Worm (Caenorhabditis elegans) whole organism, L2 larva: ENCODE measurements around the gene anoh-2.
A peak's percentile ranks its signal among the peaks of the same experiment; 100 is the strongest.

Experiments
- C34F6.9 ChIP-seq: fragments of 150-350 bp; optimal IDR thresholded peaks from 2 replicates; lab custom pipeline; 2014; ENCODE audit warnings: missing biosample characterization, missing genetic modification characterization
- Y55F3AM.14 ChIP-seq: fragments of 200-800 bp; sonication (Bioruptor generic); optimal IDR thresholded peaks from 2 replicates; lab custom pipeline; 2018; ENCODE audit warnings: mild to moderate bottlenecking, missing genetic modification characterization, missing compliant biosample characterization
- ZK546.5 ChIP-seq: sonication (generic microtip); optimal IDR thresholded peaks from 2 replicates; lab custom pipeline; 2017; ENCODE audit warnings: missing biosample characterization, missing genetic modification characterization
- alr-1 ChIP-seq: fragments of 150-350 bp; optimal IDR thresholded peaks from 2 replicates; lab custom pipeline; 2014; ENCODE audit warnings: missing biosample characterization, missing genetic modification characterization
- aly-2 ChIP-seq: fragments of 150-350 bp; optimal IDR thresholded peaks from 2 replicates; lab custom pipeline; 2014; ENCODE audit warnings: missing biosample characterization, missing genetic modification characterization
- ama-1 ChIP-seq: fragments of 150-350 bp; optimal IDR thresholded peaks from 2 replicates; lab custom pipeline; 2018; ENCODE audit warnings: inconsistent platforms
- blmp-1 ChIP-seq: sonication (generic microtip); optimal IDR thresholded peaks from 2 replicates; lab custom pipeline; 2017; ENCODE audit warnings: missing genetic modification characterization, mild to moderate bottlenecking, missing compliant biosample characterization, antibody characterized with exemption, moderate library complexity; ENCODE audit not compliant: insufficient read depth
- ceh-16 ChIP-seq: fragments of 150-350 bp; optimal IDR thresholded peaks from 2 replicates; lab custom pipeline; 2014; ENCODE audit warnings: missing biosample characterization, missing genetic modification characterization
- ceh-82 ChIP-seq: fragments of 150-350 bp; optimal IDR thresholded peaks from 2 replicates; lab custom pipeline; 2014; ENCODE audit warnings: missing biosample characterization, missing genetic modification characterization
- dmd-4 ChIP-seq: sonication (generic microtip); optimal IDR thresholded peaks from 2 replicates; lab custom pipeline; 2017; ENCODE audit warnings: missing biosample characterization, missing genetic modification characterization
- egl-27 ChIP-seq: sonication (generic microtip); optimal IDR thresholded peaks from 3 replicates; lab custom pipeline; 2017; ENCODE audit warnings: missing biosample characterization, missing genetic modification reagents, missing genetic modification characterization
- elt-1 ChIP-seq: fragments of 150-350 bp; optimal IDR thresholded peaks from 2 replicates; lab custom pipeline; 2014; ENCODE audit warnings: missing biosample characterization, missing genetic modification characterization
- fos-1 ChIP-seq: fragments of 150-350 bp; optimal IDR thresholded peaks from 2 replicates; lab custom pipeline; 2014; ENCODE audit warnings: missing biosample characterization, missing genetic modification characterization
- gmeb-1 ChIP-seq: fragments of 150-350 bp; optimal IDR thresholded peaks from 2 replicates; lab custom pipeline; 2014; ENCODE audit warnings: missing biosample characterization, missing genetic modification characterization
- lin-11 ChIP-seq: fragments of 150-350 bp; sonication (generic microtip); optimal IDR thresholded peaks from 2 replicates; lab custom pipeline; 2014; ENCODE audit warnings: missing biosample characterization, missing genetic modification characterization, inconsistent platforms, mixed read lengths
- lin-13 ChIP-seq: fragments of 150-350 bp; optimal IDR thresholded peaks from 2 replicates; lab custom pipeline; 2014; ENCODE audit warnings: missing biosample characterization, missing genetic modification reagents, missing genetic modification characterization
- lin-39 ChIP-seq: fragments of 150-350 bp; optimal IDR thresholded peaks from 2 replicates; lab custom pipeline; 2014; ENCODE audit warnings: missing biosample characterization, missing genetic modification reagents, missing genetic modification characterization
- lsy-2 ChIP-seq, 2 experiments: fragments of 150-350 bp in 1 of 2; sonication (generic microtip) in 1 of 2; optimal IDR thresholded peaks; 2 replicates each; lab custom pipeline; 2014 to 2017; ENCODE audit warnings: missing biosample characterization in 2 of 2, missing genetic modification characterization in 2 of 2
- mab-5 ChIP-seq: fragments of 150-350 bp; optimal IDR thresholded peaks from 2 replicates; lab custom pipeline; 2014; ENCODE audit warnings: missing biosample characterization, missing genetic modification characterization
- mbf-1 ChIP-seq: sonication (generic microtip); optimal IDR thresholded peaks from 2 replicates; lab custom pipeline; 2017; ENCODE audit warnings: missing biosample characterization, missing genetic modification characterization
- mdl-1 ChIP-seq, 2 experiments: fragments of 150-350 bp in 1 of 2; sonication (generic microtip) in 1 of 2; optimal IDR thresholded peaks; 2 replicates each; lab custom pipeline; 2017; ENCODE audit warnings: missing biosample characterization in 2 of 2, missing genetic modification characterization in 2 of 2
- nhr-10 ChIP-seq: sonication (generic microtip); optimal IDR thresholded peaks from 2 replicates; lab custom pipeline; 2017; ENCODE audit warnings: missing biosample characterization, missing genetic modification characterization
- nhr-11 ChIP-seq: fragments of 150-350 bp; optimal IDR thresholded peaks from 2 replicates; lab custom pipeline; 2014; ENCODE audit warnings: missing biosample characterization, missing genetic modification characterization
- nhr-12 ChIP-seq: fragments of 150-350 bp; optimal IDR thresholded peaks from 2 replicates; lab custom pipeline; 2014; ENCODE audit warnings: missing biosample characterization, missing genetic modification characterization
- nhr-129 ChIP-seq: fragments of 150-350 bp; optimal IDR thresholded peaks from 2 replicates; lab custom pipeline; 2014; ENCODE audit warnings: missing biosample characterization, missing genetic modification characterization
- nhr-237 ChIP-seq: fragments of 150-350 bp; optimal IDR thresholded peaks from 2 replicates; lab custom pipeline; 2014; ENCODE audit warnings: missing biosample characterization, missing genetic modification characterization
- nhr-25 ChIP-seq: fragments of 150-350 bp; sonication (generic microtip); optimal IDR thresholded peaks from 3 replicates; lab custom pipeline; 2014; ENCODE audit warnings: missing biosample characterization, missing genetic modification characterization
- nhr-77 ChIP-seq: fragments of 150-350 bp; optimal IDR thresholded peaks from 2 replicates; lab custom pipeline; 2014; ENCODE audit warnings: missing biosample characterization, missing genetic modification characterization
- skn-1 ChIP-seq: sonication (generic microtip); optimal IDR thresholded peaks from 2 replicates; lab custom pipeline; 2017; ENCODE audit warnings: missing biosample characterization, missing genetic modification characterization
- snpc-4 ChIP-seq: fragments of 150-350 bp; optimal IDR thresholded peaks from 2 replicates; lab custom pipeline; 2014; ENCODE audit warnings: missing biosample characterization, missing genetic modification characterization
- unc-39 ChIP-seq: fragments of 150-350 bp; optimal IDR thresholded peaks from 2 replicates; lab custom pipeline; 2014; ENCODE audit warnings: missing biosample characterization, missing genetic modification characterization
- unc-55 ChIP-seq: fragments of 150-350 bp; sonication (generic microtip); optimal IDR thresholded peaks from 3 replicates; lab custom pipeline; 2014; ENCODE audit warnings: missing biosample characterization, missing genetic modification reagents, missing genetic modification characterization
- unc-62 ChIP-seq: fragments of 150-350 bp; optimal IDR thresholded peaks from 2 replicates; lab custom pipeline; 2014; ENCODE audit warnings: missing biosample characterization, missing genetic modification reagents, missing genetic modification characterization
- zag-1 ChIP-seq: fragments of 150-350 bp; optimal IDR thresholded peaks from 2 replicates; lab custom pipeline; 2014; ENCODE audit warnings: missing biosample characterization, missing genetic modification characterization
- ztf-11 ChIP-seq: sonication (generic microtip); optimal IDR thresholded peaks from 2 replicates; lab custom pipeline; 2017; ENCODE audit warnings: missing biosample characterization, missing genetic modification characterization

Gene anoh-2

DNA sequence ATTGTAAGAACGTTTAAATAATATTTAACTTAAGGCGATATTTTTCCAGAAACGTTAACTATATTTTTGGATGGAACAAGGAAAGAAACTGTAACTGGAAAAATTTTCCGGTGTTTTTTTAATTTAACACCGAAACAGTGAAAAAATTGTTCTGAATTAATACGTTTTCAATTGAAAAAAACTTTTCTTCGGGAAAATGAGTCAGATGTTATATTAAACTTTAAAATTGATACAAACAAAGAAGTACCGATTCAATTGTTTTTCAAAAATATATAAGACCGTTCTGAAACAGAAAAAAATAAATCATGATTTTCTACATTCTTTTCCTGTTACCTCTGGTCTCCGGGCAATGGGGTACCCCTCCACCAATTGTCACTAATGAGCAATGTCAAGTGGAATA is 23.3 kb upstream of the anoh-2 start, which contains the start of gene ule-2:
Gene ule-2, plus strand, starts transcription at position 301 of the 400 bp plus-strand sequence.
- no peak for TF ChIP-seq mab-5 (tag; lab: Kevin White, UChicago)
- TF ChIP-seq nhr-25 (tag; lab: Kevin White, UChicago): no peak
- no peak for TF ChIP-seq skn-1 (tag; lab: Kevin White, UChicago)
- no peak for TF ChIP-seq lin-39
- no peak for TF ChIP-seq lin-11 (tag; lab: Kevin White, UChicago)
- TF ChIP-seq lsy-2 (tag; optimal IDR thresholded peaks at IDR 0.05; lab: Kevin White, UChicago): no peak
- no peak for TF ChIP-seq nhr-237 (tag; lab: Kevin White, UChicago)
- TF ChIP-seq gmeb-1: no peak
- TF ChIP-seq mbf-1 (tag; lab: Kevin White, UChicago): no peak
- TF ChIP-seq snpc-4: no peak
- TF ChIP-seq C34F6.9 (tag; lab: Kevin White, UChicago): no peak
- TF ChIP-seq lin-13: no peak
- TF ChIP-seq blmp-1 (tag; lab: Kevin White, UChicago): no peak
- TF ChIP-seq Y55F3AM.14: no peak

DNA sequence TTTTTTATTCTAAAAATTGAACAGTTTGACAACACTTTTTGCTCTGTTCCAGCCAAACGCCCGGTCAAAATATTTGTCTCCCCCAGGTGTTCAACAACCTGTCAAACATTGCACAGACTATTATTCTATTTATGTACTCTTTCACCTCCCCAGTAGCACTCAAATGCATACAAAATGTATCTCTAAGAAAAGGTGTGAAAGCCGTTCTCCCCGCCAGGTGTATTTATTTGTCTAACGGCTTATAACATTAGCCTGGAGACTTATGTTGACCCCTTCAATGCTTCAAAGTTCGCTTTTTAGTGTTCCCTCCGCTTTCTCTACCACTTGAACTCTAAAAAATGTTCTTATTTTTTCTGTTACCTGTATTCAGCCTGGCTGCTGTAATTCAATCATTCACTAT is 20.7 kb upstream of the anoh-2 start, which contains the start of gene srlf-27:
Gene srlf-27, plus strand, starts transcription at position 301 of the 400 bp plus-strand sequence.
- no peak for TF ChIP-seq nhr-77 (tag; lab: Kevin White, UChicago)
- TF ChIP-seq unc-39 (tag; lab: Kevin White, UChicago): no peak
- no peak for TF ChIP-seq mdl-1 (tag; optimal IDR thresholded peaks at IDR 0.05; lab: Kevin White, UChicago)
- TF ChIP-seq unc-55: no peak
- TF ChIP-seq unc-62 (GFP tag; lab: Kevin White, UChicago): no peak
- no peak for TF ChIP-seq nhr-11 (tag; lab: Kevin White, UChicago)
- TF ChIP-seq nhr-237 (tag; lab: Kevin White, UChicago): no peak
- TF ChIP-seq nhr-10 (tag; lab: Kevin White, UChicago): no peak
- no peak for TF ChIP-seq lin-39
- TF ChIP-seq blmp-1 (tag; lab: Kevin White, UChicago): no peak
- no peak for TF ChIP-seq nhr-129
- TF ChIP-seq ceh-82: no peak
- no peak for TF ChIP-seq egl-27
- no peak for TF ChIP-seq nhr-12 (tag; lab: Kevin White, UChicago)
- TF ChIP-seq, all 48 proteins: peak for 0

- TF ChIP-seq ztf-11 (tag; lab: Kevin White, UChicago) (no peak), ceh-16 (no peak), alr-1 (no peak), ama-1 (lab: Kevin White, UChicago) (no peak), lin-11 (tag; lab: Kevin White, UChicago) (no peak), nhr-10 (tag; lab: Kevin White, UChicago) (no peak), lin-13 (no peak), nhr-11 (tag; lab: Kevin White, UChicago) (no peak), zag-1 (tag; lab: Kevin White, UChicago) (no peak), dmd-4 (tag; lab: Kevin White, UChicago) (no peak), nhr-129 (no peak), unc-62 (GFP tag; lab: Kevin White, UChicago) (no peak), elt-1 (no peak), nhr-77 (tag; lab: Kevin White, UChicago) (no peak), nhr-237 (tag; lab: Kevin White, UChicago) (no peak), aly-2 (tag; lab: Kevin White, UChicago) (no peak), gmeb-1 (no peak), ZK546.5 (tag; lab: Kevin White, UChicago) (no peak)
- TF ChIP-seq, all 48 proteins: peak for 0
Measured at ce11 chrIV:14653066-14653465, 5.0 kb upstream of the anoh-2 start, which contains the start of gene talp-3. talp-3 (minus strand) TSS chrIV:14653380.

ce11 chrIV:14656573-14657129 is 1.5 kb upstream of the anoh-2 start, which contains the start of gene Y57G11C.33:
Y57G11C.33 (plus strand) TSS chrIV:14657079.
- no peak for TF ChIP-seq fos-1 (tag; lab: Kevin White, UChicago)
- peak; percentile 44 for TF ChIP-seq C34F6.9 (tag; lab: Kevin White, UChicago)
- no peak for TF ChIP-seq ceh-16
- peak; percentile 64 to 94 for TF ChIP-seq lsy-2 (tag; optimal IDR thresholded peaks at IDR 0.05; lab: Kevin White, UChicago)
- no peak for TF ChIP-seq mab-5 (tag; lab: Kevin White, UChicago)
- peak; percentile 63 for TF ChIP-seq nhr-129
- TF ChIP-seq unc-55: peak; percentile 32
- TF ChIP-seq gmeb-1: peak; percentile 37
